Worm (Caenorhabditis elegans) whole organism, L4 larva: ENCODE measurements around the gene Y38H6C.23.

Experiments used
- F37D6.2 ChIP-seq: sonication (generic microtip); optimal IDR thresholded peaks from 2 replicates; lab custom pipeline; 2016; ENCODE audit warnings: mild to moderate bottlenecking, missing genetic modification characterization, missing compliant biosample characterization
- egl-27 ChIP-seq: sonication (generic microtip); optimal IDR thresholded peaks from 3 replicates; lab custom pipeline; 2017; ENCODE audit warnings: missing biosample characterization, missing genetic modification reagents, missing genetic modification characterization
- lir-3 ChIP-seq: sonication (generic microtip); optimal IDR thresholded peaks from 2 replicates; lab custom pipeline; 2016; ENCODE audit warnings: mild to moderate bottlenecking, missing genetic modification characterization, missing compliant biosample characterization
- nhr-10 ChIP-seq: fragments of 150-350 bp; optimal IDR thresholded peaks from 2 replicates; lab custom pipeline; 2014; ENCODE audit warnings: missing biosample characterization, missing genetic modification characterization
- nhr-77 ChIP-seq: fragments of 150-350 bp; optimal IDR thresholded peaks from 2 replicates; lab custom pipeline; 2014; ENCODE audit warnings: missing biosample characterization, missing genetic modification characterization
- zfp-2 ChIP-seq: sonication (generic microtip); optimal IDR thresholded peaks from 2 replicates; lab custom pipeline; 2016; ENCODE audit warnings: mild to moderate bottlenecking, missing genetic modification characterization, missing compliant biosample characterization
- ztf-11 ChIP-seq: fragments of 150-350 bp; optimal IDR thresholded peaks from 2 replicates; lab custom pipeline; 2014; ENCODE audit warnings: missing biosample characterization, missing genetic modification characterization

DNA sequence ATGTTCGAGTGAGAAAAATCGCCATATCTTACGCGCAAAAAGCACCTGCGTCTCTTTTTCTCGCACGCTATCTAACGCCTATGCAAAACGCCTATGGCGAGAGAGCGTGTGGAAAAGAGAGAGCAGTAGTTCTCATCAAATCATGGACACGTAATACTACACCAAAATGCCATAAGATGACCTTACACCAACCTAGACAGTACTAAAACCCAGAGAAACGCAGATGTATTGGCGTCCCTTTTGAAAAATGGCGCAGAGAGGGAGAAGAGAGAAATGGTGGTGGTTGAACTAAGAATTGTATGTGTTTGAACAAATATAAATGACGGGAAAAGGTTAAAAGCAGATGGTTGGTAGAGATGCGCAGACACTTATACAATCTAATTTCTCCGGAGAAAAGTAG is 17.1 kb downstream of the Y38H6C.23 start, which contains the start of gene Y38H6C.16:
- no peak for TF ChIP-seq ztf-11 (tag; lab: Kevin White, UChicago)
- no peak for TF ChIP-seq F37D6.2 (tag; lab: Kevin White, UChicago)
- TF ChIP-seq nhr-10 (tag; lab: Kevin White, UChicago) = no peak
- TF ChIP-seq nhr-77 (tag; lab: Kevin White, UChicago) = no peak
- no peak for TF ChIP-seq lir-3 (tag; lab: Kevin White, UChicago)
- TF ChIP-seq egl-27 (tag; lab: Kevin White, UChicago) = no peak
- no peak for TF ChIP-seq zfp-2
